Fruit fly (Drosophila melanogaster) whole organism, embryonic: Measurements from ENCODE around the gene CG14915.

Experiments used
- ATbp ChIP-seq: fragments of 200-800 bp; sonication (Bioruptor generic); optimal IDR thresholded peaks from 2 replicates; lab custom pipeline; 2017; ENCODE audit warnings: missing biosample characterization, mild to moderate bottlenecking, missing genetic modification characterization, missing genetic modification reagents
- Ada2b ChIP-seq: fragments of 200-800 bp; sonication (Bioruptor generic); IDR thresholded peaks from 2 replicates; pipeline ENCODE4 v1.3.6; 2022; ENCODE audit warnings: missing biosample characterization, missing genetic modification characterization
- B-H2 ChIP-seq: fragments of 200-800 bp; sonication (Bioruptor generic); optimal IDR thresholded peaks from 2 replicates; lab custom pipeline; 2018; ENCODE audit warnings: missing biosample characterization, mild to moderate bottlenecking, missing genetic modification characterization
- CG12236 ChIP-seq: fragments of 200-800 bp; sonication (Bioruptor generic); optimal IDR thresholded peaks from 2 replicates; lab custom pipeline; 2016; ENCODE audit warnings: missing biosample characterization, missing genetic modification characterization
- CG13424 ChIP-seq: fragments of 200-800 bp; sonication (Bioruptor generic); optimal IDR thresholded peaks from 2 replicates; lab custom pipeline; 2019; ENCODE audit warnings: missing biosample characterization, mild to moderate bottlenecking, missing genetic modification characterization, moderate library complexity
- CG15514 ChIP-seq: fragments of 200-800 bp; sonication (Bioruptor generic); optimal IDR thresholded peaks from 3 replicates; lab custom pipeline; 2017; ENCODE audit warnings: missing biosample characterization, missing genetic modification characterization, mild to moderate bottlenecking, moderate library complexity, missing genetic modification reagents
- CG18476 ChIP-seq: fragments of 200-800 bp; sonication (Bioruptor generic); optimal IDR thresholded peaks from 2 replicates; lab custom pipeline; 2016; ENCODE audit warnings: missing biosample characterization, mild to moderate bottlenecking, missing genetic modification characterization
- CG2199 ChIP-seq: fragments of 200-800 bp; sonication (Bioruptor generic); IDR thresholded peaks from 3 replicates; pipeline ENCODE4 v1.3.6; 2022; ENCODE audit warnings: missing biosample characterization, missing genetic modification characterization
- CG31388 ChIP-seq: fragments of 200-800 bp; sonication (Bioruptor generic); optimal IDR thresholded peaks from 2 replicates; lab custom pipeline; 2016; ENCODE audit warnings: missing biosample characterization, missing genetic modification characterization
- CG31441 ChIP-seq: fragments of 200-800 bp; sonication (Bioruptor generic); IDR thresholded peaks from 2 replicates; pipeline ENCODE4 v1.3.6; 2022; ENCODE audit warnings: missing biosample characterization, missing genetic modification characterization
- CG3995 ChIP-seq: fragments of 200-800 bp; sonication (Bioruptor generic); optimal IDR thresholded peaks from 3 replicates; lab custom pipeline; 2016; ENCODE audit warnings: missing biosample characterization, missing genetic modification characterization
- CG4360 ChIP-seq: fragments of 200-800 bp; sonication (Bioruptor generic); IDR thresholded peaks from 2 replicates; pipeline ENCODE4 v1.3.6; 2022; ENCODE audit warnings: missing biosample characterization, missing genetic modification characterization
- CG4424 ChIP-seq: fragments of 200-800 bp; sonication (Bioruptor generic); optimal IDR thresholded peaks from 3 replicates; lab custom pipeline; 2016; ENCODE audit warnings: missing biosample characterization, missing genetic modification characterization
- CG4707 ChIP-seq: fragments of 200-800 bp; sonication (Bioruptor generic); optimal IDR thresholded peaks from 2 replicates; lab custom pipeline; 2018; ENCODE audit warnings: missing biosample characterization, mild to moderate bottlenecking, missing genetic modification characterization, moderate library complexity
- CG7963 ChIP-seq: fragments of 200-800 bp; sonication (Bioruptor generic); IDR thresholded peaks from 3 replicates; pipeline ENCODE4 v1.3.6; 2022; ENCODE audit warnings: missing biosample characterization, missing genetic modification characterization; ENCODE audit not compliant: partially characterized antibody
- CG8388 ChIP-seq: fragments of 200-800 bp; sonication (Bioruptor generic); optimal IDR thresholded peaks from 2 replicates; lab custom pipeline; 2019; ENCODE audit warnings: missing biosample characterization, mild to moderate bottlenecking, missing genetic modification characterization, moderate library complexity
- CrebB ChIP-seq: fragments of 200-800 bp; sonication (Bioruptor generic); optimal IDR thresholded peaks from 3 replicates; lab custom pipeline; 2018; ENCODE audit warnings: missing biosample characterization, mild to moderate bottlenecking, missing genetic modification characterization
- D19A ChIP-seq: fragments of 200-800 bp; optimal IDR thresholded peaks from 3 replicates; lab custom pipeline; 2019; ENCODE audit warnings: missing biosample characterization, mild to moderate bottlenecking, missing genetic modification characterization, moderate library complexity
- Dref ChIP-seq: fragments of 200-800 bp; sonication (Bioruptor generic); IDR thresholded peaks from 2 replicates; pipeline ENCODE4 v1.3.6; 2022; ENCODE audit warnings: missing biosample characterization, missing genetic modification characterization
- Drgx ChIP-seq: fragments of 200-800 bp; sonication (Bioruptor generic); IDR thresholded peaks from 2 replicates; pipeline ENCODE4 v1.3.6; 2022; ENCODE audit warnings: missing biosample characterization, missing genetic modification characterization
- E2f2 ChIP-seq: fragments of 200-800 bp; sonication (Bioruptor generic); IDR thresholded peaks from 2 replicates; pipeline ENCODE4 v1.3.6; 2022; ENCODE audit warnings: missing biosample characterization, missing genetic modification characterization
- Mad ChIP-seq: fragments of 200-800 bp; sonication (Bioruptor generic); optimal IDR thresholded peaks from 2 replicates; lab custom pipeline; 2016; ENCODE audit warnings: missing biosample characterization, missing genetic modification characterization
- Med ChIP-seq: fragments of 200-800 bp; sonication (Bioruptor generic); peaks from one replicate; lab custom pipeline; 2016; ENCODE audit warnings: missing biosample characterization, missing genetic modification characterization, mild to moderate bottlenecking, inconsistent platforms, moderate library complexity
- Ptx1 ChIP-seq: fragments of 200-800 bp; sonication (Bioruptor generic); IDR thresholded peaks from 2 replicates; pipeline ENCODE4 v1.3.6; 2022; ENCODE audit warnings: missing biosample characterization, missing genetic modification characterization
- Rx ChIP-seq: fragments of 200-800 bp; sonication (Bioruptor generic); IDR thresholded peaks from 2 replicates; pipeline ENCODE4 v1.3.6; 2022; ENCODE audit warnings: missing biosample characterization, missing genetic modification characterization
- Sox100B ChIP-seq: fragments of 200-800 bp; sonication (Bioruptor generic); optimal IDR thresholded peaks from 3 replicates; lab custom pipeline; 2018; ENCODE audit warnings: missing biosample characterization, mild to moderate bottlenecking, missing genetic modification characterization
- Usf ChIP-seq: fragments of 200-800 bp; sonication (Bioruptor generic); optimal IDR thresholded peaks from 2 replicates; lab custom pipeline; 2017; ENCODE audit warnings: missing genotype, missing biosample characterization, missing genetic modification characterization
- al ChIP-seq: fragments of 200-800 bp; sonication (Bioruptor generic); IDR thresholded peaks from 2 replicates; pipeline ENCODE4 v1.3.6; 2022; ENCODE audit warnings: missing biosample characterization, missing genetic modification characterization
- cg ChIP-seq: fragments of 200-800 bp; sonication (Bioruptor generic); optimal IDR thresholded peaks from 3 replicates; lab custom pipeline; 2019; ENCODE audit warnings: missing biosample characterization, mild to moderate bottlenecking, missing genetic modification characterization, moderate library complexity
- chm ChIP-seq: fragments of 200-800 bp; sonication (Bioruptor generic); IDR thresholded peaks from 2 replicates; pipeline ENCODE4 v1.3.6; 2022; ENCODE audit warnings: missing biosample characterization, missing genetic modification characterization
- chn ChIP-seq: fragments of 200-800 bp; sonication (Bioruptor generic); optimal IDR thresholded peaks from 2 replicates; lab custom pipeline; 2016; ENCODE audit warnings: missing biosample characterization, missing genetic modification characterization
- crc ChIP-seq: fragments of 200-800 bp; sonication (Bioruptor generic); optimal IDR thresholded peaks from 2 replicates; lab custom pipeline; 2016; ENCODE audit warnings: missing biosample characterization, missing genetic modification characterization
- cwo ChIP-seq: fragments of 200-800 bp; sonication (Bioruptor generic); optimal IDR thresholded peaks from 3 replicates; lab custom pipeline; 2017; ENCODE audit warnings: missing biosample characterization, missing genetic modification characterization, mild to moderate bottlenecking, moderate library complexity, missing genetic modification reagents
- dysf ChIP-seq: fragments of 200-800 bp; sonication (Bioruptor generic); IDR thresholded peaks from 3 replicates; pipeline ENCODE4 v1.3.6; 2022; ENCODE audit warnings: missing biosample characterization, missing genetic modification characterization
- en ChIP-seq: fragments of 200-800 bp; sonication (Bioruptor generic); optimal IDR thresholded peaks from 2 replicates; lab custom pipeline; 2016; ENCODE audit warnings: missing biosample characterization, missing genetic modification characterization
- esg ChIP-seq: fragments of 200-800 bp; sonication (Bioruptor generic); conservative IDR thresholded peaks from 2 replicates; pipeline ENCODE4 v1.3.6; 2022; ENCODE audit warnings: missing biosample characterization, missing genetic modification characterization
- fru ChIP-seq: fragments of >200 bp; optimal IDR thresholded peaks from 2 replicates; lab custom pipeline; 2017
- gem ChIP-seq: fragments of 200-800 bp; sonication (Bioruptor generic); optimal IDR thresholded peaks from 2 replicates; lab custom pipeline; 2019; ENCODE audit warnings: missing biosample characterization, mild to moderate bottlenecking, missing genetic modification characterization, moderate library complexity
- ham ChIP-seq: fragments of 200-800 bp; sonication (Bioruptor generic); IDR thresholded peaks from 2 replicates; pipeline ENCODE4 v1.3.6; 2022; ENCODE audit warnings: missing biosample characterization, missing genetic modification characterization
- her ChIP-seq: fragments of 200-800 bp; sonication (Bioruptor generic); optimal IDR thresholded peaks from 2 replicates; lab custom pipeline; 2016; ENCODE audit warnings: missing biosample characterization, missing genetic modification characterization
- jing ChIP-seq: fragments of 200-800 bp; sonication (Bioruptor generic); optimal IDR thresholded peaks from 2 replicates; lab custom pipeline; 2018; ENCODE audit warnings: missing biosample characterization, mild to moderate bottlenecking, missing genetic modification characterization
- pfk ChIP-seq: fragments of 200-800 bp; sonication (Bioruptor generic); optimal IDR thresholded peaks from 2 replicates; lab custom pipeline; 2018; ENCODE audit warnings: missing biosample characterization, mild to moderate bottlenecking, missing genetic modification characterization, moderate library complexity
- pum ChIP-seq: fragments of 200-800 bp; sonication (Bioruptor generic); optimal IDR thresholded peaks from 2 replicates; lab custom pipeline; 2016; ENCODE audit warnings: missing biosample characterization, missing genetic modification characterization
- ranshi ChIP-seq: fragments of 200-800 bp; sonication (Bioruptor generic); IDR thresholded peaks from 2 replicates; pipeline ENCODE4 v1.3.6; 2022; ENCODE audit warnings: missing biosample characterization, missing genetic modification characterization
- scrt ChIP-seq: fragments of 200-800 bp; sonication (Bioruptor generic); optimal IDR thresholded peaks from 2 replicates; lab custom pipeline; 2018; ENCODE audit warnings: missing biosample characterization, mild to moderate bottlenecking, missing genetic modification characterization, moderate library complexity
- sisA ChIP-seq: fragments of 200-800 bp; sonication (Bioruptor generic); IDR thresholded peaks from 2 replicates; pipeline ENCODE4 v1.3.6; 2022; ENCODE audit warnings: missing biosample characterization, missing genetic modification characterization
- slbo ChIP-seq: fragments of 200-800 bp; sonication (Bioruptor generic); IDR thresholded peaks from 2 replicates; pipeline ENCODE4 v1.3.6; 2022; ENCODE audit warnings: missing biosample characterization, missing genetic modification characterization
- tll ChIP-seq, 2 experiments: fragments of 200-800 bp in 1 of 2; fragments of >200 bp in 1 of 2; sonication (Bioruptor generic) in 1 of 2; optimal IDR thresholded peaks; 2 replicates each; lab custom pipeline; 2017 to 2019; ENCODE audit warnings: missing biosample characterization in 2 of 2, missing genetic modification characterization in 2 of 2, mild to moderate bottlenecking in 1 of 2, moderate library complexity in 1 of 2
- trh ChIP-seq: fragments of 200-800 bp; sonication (Bioruptor generic); optimal IDR thresholded peaks from 2 replicates; lab custom pipeline; 2016; ENCODE audit warnings: missing biosample characterization, missing genetic modification characterization
- wor ChIP-seq: fragments of 200-800 bp; sonication (Bioruptor generic); IDR thresholded peaks from 2 replicates; pipeline ENCODE4 v1.3.6; 2022; ENCODE audit warnings: missing biosample characterization, missing genetic modification characterization

The CG14915 gene

dm6 chr2L:11053018-11053807, 17.6 kb upstream of the CG14915 start (continued):
- TF ChIP-seq crc (no peak), B-H2 (no peak), CG4424 (GFP tag; lab: Kevin White, UChicago) (no peak), ham (GFP tag; lab: Robert Waterston, UW) (no peak), jing (GFP tag; lab: Kevin White, UChicago) (no peak), fru (no peak), CG8388 (GFP tag; lab: Kevin White, UChicago) (no peak), CG12236 (GFP tag; lab: Kevin White, UChicago) (no peak), wor (0 out of 2 replicates have a peak, but pooled peaks have one; percentile 11), pfk (GFP tag; lab: Kevin White, UChicago) (no peak), Mad (GFP tag; lab: Kevin White, UChicago) (no peak), E2f2 (GFP tag; lab: Robert Waterston, UW) (peak; percentile 21; the same call in 1 of the 2 replicates), ranshi (GFP tag; lab: Robert Waterston, UW) (0 out of 2 replicates have a peak, but pooled peaks have one; percentile 34), CG3995 (GFP tag; lab: Kevin White, UChicago) (no peak), en (GFP tag; lab: Kevin White, UChicago) (no peak), sisA (GFP tag; lab: Robert Waterston, UW) (0 out of 2 replicates have a peak, but pooled peaks have one; percentile 37), slbo (GFP tag; lab: Robert Waterston, UW) (peak; percentile 29; the same call in 1 of the 2 replicates), CrebB (tag; lab: Kevin White, UChicago) (no peak), Usf (no peak), Rx (0 out of 2 replicates have a peak, but pooled peaks have one; percentile 11), D19A (tag; lab: Kevin White, UChicago) (no peak), CG2199 (GFP tag; lab: Robert Waterston, UW) (no peak), Ada2b (peak; percentile 52), cg (GFP tag; lab: Kevin White, UChicago) (no peak), CG18476 (no peak), CG4707 (GFP tag; lab: Kevin White, UChicago) (no peak), CG15514 (GFP tag; lab: Kevin White, UChicago) (no peak), CG4360 (no peak), chn (GFP tag; lab: Kevin White, UChicago) (no peak), CG13424 (tag; lab: Kevin White, UChicago) (peak; percentile 1), scrt (GFP tag; lab: Kevin White, UChicago) (no peak), CG31441 (GFP tag; lab: Robert Waterston, UW) (no peak), tll (GFP tag; optimal IDR thresholded peaks at IDR 0.05; lab: Kevin White, UChicago) (no peak), esg (GFP tag; lab: Robert Waterston, UW) (no peak), pum (no peak), Drgx (GFP tag; lab: Robert Waterston, UW) (peak; percentile 69), Dref (no peak), gem (tag; lab: Kevin White, UChicago) (peak; percentile 42), CG7963 (no peak), al (no peak), trh (GFP tag; lab: Kevin White, UChicago) (no peak), CG31388 (GFP tag; lab: Kevin White, UChicago) (no peak), Ptx1 (peak; percentile 74), cwo (GFP tag; lab: Kevin White, UChicago) (no peak), dysf (GFP tag; lab: Robert Waterston, UW) (peak; percentile 56; the same call in 2 of the 3 replicates), ATbp (no peak), Sox100B (GFP tag; lab: Kevin White, UChicago) (no peak), chm (GFP tag; lab: Robert Waterston, UW) (no peak), Med (GFP tag; lab: Kevin White, UChicago) (peak; percentile 82), her (no peak)
